Fruit fly (Drosophila melanogaster) whole organism, embryonic: ENCODE data around the gene Prp31.
A peak's percentile ranks its signal among the peaks of the same experiment; 100 is the strongest.

ENCODE experiments used
- Aef1 ChIP-seq: fragments of 200-800 bp; sonication (Bioruptor generic); IDR thresholded peaks from 3 replicates; pipeline ENCODE4 v1.3.6; 2022; ENCODE audit warnings: missing biosample characterization, missing genetic modification characterization
- B-H1 ChIP-seq: fragments of 200-800 bp; sonication (Bioruptor generic); IDR thresholded peaks from 3 replicates; pipeline ENCODE4 v1.3.6; 2022; ENCODE audit warnings: missing biosample characterization, missing genetic modification characterization
- BEAF-32 ChIP-seq: fragments of 200-800 bp; sonication (Bioruptor generic); optimal IDR thresholded peaks from 3 replicates; lab custom pipeline; 2017; ENCODE audit warnings: missing biosample characterization, missing genetic modification characterization, mild to moderate bottlenecking, moderate library complexity, missing genetic modification reagents
- CG11398 ChIP-seq: fragments of 200-800 bp; sonication (Bioruptor generic); optimal IDR thresholded peaks from 2 replicates; lab custom pipeline; 2016; ENCODE audit warnings: missing biosample characterization, missing genetic modification characterization
- CG12391 ChIP-seq: fragments of 200-800 bp; sonication (Bioruptor generic); optimal IDR thresholded peaks from 3 replicates; lab custom pipeline; 2018; ENCODE audit warnings: missing biosample characterization, mild to moderate bottlenecking, missing genetic modification characterization, moderate library complexity
- CG12659 ChIP-seq: fragments of 200-800 bp; sonication (Bioruptor generic); optimal IDR thresholded peaks from 3 replicates; lab custom pipeline; 2017; ENCODE audit warnings: mild to moderate bottlenecking, missing biosample characterization, missing genetic modification reagents, missing genetic modification characterization
- CG12744 ChIP-seq: fragments of 200-800 bp; sonication (Bioruptor generic); optimal IDR thresholded peaks from 2 replicates; lab custom pipeline; 2016; ENCODE audit warnings: missing biosample characterization, missing genetic modification characterization
- CG12769 ChIP-seq: fragments of 200-800 bp; sonication (Bioruptor generic); optimal IDR thresholded peaks from 2 replicates; lab custom pipeline; 2019; ENCODE audit warnings: missing biosample characterization, mild to moderate bottlenecking, missing genetic modification characterization, moderate library complexity
- CG13296 ChIP-seq: fragments of 200-800 bp; sonication (Bioruptor generic); optimal IDR thresholded peaks from 3 replicates; lab custom pipeline; 2018; ENCODE audit warnings: missing biosample characterization, mild to moderate bottlenecking, missing genetic modification characterization
- CG14667 ChIP-seq: fragments of 200-800 bp; sonication (Bioruptor generic); IDR thresholded peaks from 2 replicates; pipeline ENCODE4 v1.3.6; 2022; ENCODE audit warnings: missing biosample characterization, missing genetic modification characterization
- CG18476 ChIP-seq: fragments of 200-800 bp; sonication (Bioruptor generic); optimal IDR thresholded peaks from 2 replicates; lab custom pipeline; 2016; ENCODE audit warnings: missing biosample characterization, mild to moderate bottlenecking, missing genetic modification characterization
- CG2199 ChIP-seq: fragments of 200-800 bp; sonication (Bioruptor generic); IDR thresholded peaks from 3 replicates; pipeline ENCODE4 v1.3.6; 2022; ENCODE audit warnings: missing biosample characterization, missing genetic modification characterization
- CG30403 ChIP-seq: fragments of 200-800 bp; sonication (Bioruptor generic); optimal IDR thresholded peaks from 3 replicates; lab custom pipeline; 2016; ENCODE audit warnings: missing biosample characterization, missing genetic modification characterization
- CG32532 ChIP-seq: fragments of 200-800 bp; sonication (Bioruptor generic); IDR thresholded peaks from 2 replicates; pipeline ENCODE4 v1.3.6; 2022; ENCODE audit warnings: missing biosample characterization, missing genetic modification characterization
- CG5953 ChIP-seq: fragments of 200-800 bp; sonication (Bioruptor generic); IDR thresholded peaks from 2 replicates; pipeline ENCODE4 v1.3.6; 2022; ENCODE audit warnings: missing biosample characterization, missing genetic modification characterization
- CG9215 ChIP-seq: fragments of 200-800 bp; sonication (Bioruptor generic); IDR thresholded peaks from 2 replicates; pipeline ENCODE4 v1.3.6; 2022; ENCODE audit warnings: missing biosample characterization, missing genetic modification characterization
- CG9437 ChIP-seq: fragments of 200-800 bp; sonication (Bioruptor generic); optimal IDR thresholded peaks from 2 replicates; lab custom pipeline; 2018; ENCODE audit warnings: missing biosample characterization, mild to moderate bottlenecking, missing genetic modification characterization
- CTCF ChIP-seq: fragments of 200-800 bp; sonication (Bioruptor generic); optimal IDR thresholded peaks from 2 replicates; lab custom pipeline; 2017; ENCODE audit warnings: missing biosample characterization, mild to moderate bottlenecking, missing genetic modification characterization, moderate library complexity
- Camta ChIP-seq: fragments of 200-800 bp; sonication (Bioruptor generic); optimal IDR thresholded peaks from 2 replicates; lab custom pipeline; 2016; ENCODE audit warnings: missing biosample characterization, missing genetic modification characterization
- D19B ChIP-seq: fragments of 200-800 bp; sonication (Bioruptor generic); optimal IDR thresholded peaks from 2 replicates; lab custom pipeline; 2017; ENCODE audit warnings: missing biosample characterization, mild to moderate bottlenecking, missing genetic modification characterization
- Eip74EF ChIP-seq, 2 experiments: fragments of 200-800 bp in 1 of 2; fragments of >200 bp in 1 of 2; sonication (Bioruptor generic) in 1 of 2; optimal IDR thresholded peaks; 2 replicates each; lab custom pipeline; 2017 to 2019; ENCODE audit warnings: missing biosample characterization in 2 of 2, missing genetic modification characterization in 2 of 2, mild to moderate bottlenecking in 1 of 2, moderate library complexity in 1 of 2
- HLH4C ChIP-seq: fragments of 200-800 bp; sonication (Bioruptor generic); IDR thresholded peaks from 3 replicates; pipeline ENCODE4 v1.3.6; 2022; ENCODE audit warnings: missing biosample characterization, missing genetic modification characterization; ENCODE audit not compliant: partially characterized antibody
- Hr51 ChIP-seq, 2 experiments: fragments of 200-800 bp; sonication (Bioruptor generic); optimal IDR thresholded peaks; 2 replicates in 1 of 2; 3 replicates in 1 of 2; lab custom pipeline; 2016 to 2018; ENCODE audit warnings: missing biosample characterization in 2 of 2, missing genetic modification characterization in 2 of 2, mild to moderate bottlenecking in 1 of 2, moderate library complexity in 1 of 2
- Kr ChIP-seq: fragments of 200-800 bp; sonication (Bioruptor generic); optimal IDR thresholded peaks from 2 replicates; lab custom pipeline; 2017; ENCODE audit warnings: missing biosample characterization, mild to moderate bottlenecking, missing genetic modification characterization
- MBD-R2 ChIP-seq: fragments of 200-800 bp; sonication (Bioruptor generic); IDR thresholded peaks from 2 replicates; pipeline ENCODE4 v1.3.6; 2022; ENCODE audit warnings: missing biosample characterization, missing genetic modification characterization
- NC2α ChIP-seq: fragments of 200-800 bp; sonication (Bioruptor generic); optimal IDR thresholded peaks from 2 replicates; lab custom pipeline; 2016; ENCODE audit warnings: missing biosample characterization, missing genetic modification characterization
- Sox102F ChIP-seq: fragments of 200-800 bp; sonication (Bioruptor generic); optimal IDR thresholded peaks from 2 replicates; lab custom pipeline; 2018; ENCODE audit warnings: missing biosample characterization, mild to moderate bottlenecking, missing genetic modification characterization, moderate library complexity
- Spps ChIP-seq: fragments of 200-800 bp; sonication (Bioruptor generic); optimal IDR thresholded peaks from 2 replicates; lab custom pipeline; 2018; ENCODE audit warnings: missing biosample characterization, mild to moderate bottlenecking, missing genetic modification characterization
- az2 ChIP-seq: fragments of 200-800 bp; sonication (Bioruptor generic); optimal IDR thresholded peaks from 3 replicates; lab custom pipeline; 2016; ENCODE audit warnings: missing biosample characterization, missing genetic modification characterization
- cas ChIP-seq: fragments of 200-800 bp; sonication (Bioruptor generic); IDR thresholded peaks from 2 replicates; pipeline ENCODE4 v1.3.6; 2022; ENCODE audit warnings: missing biosample characterization, missing genetic modification characterization
- caup ChIP-seq: fragments of 200-800 bp; sonication (Bioruptor generic); optimal IDR thresholded peaks from 3 replicates; lab custom pipeline; 2017; ENCODE audit warnings: missing biosample characterization, mild to moderate bottlenecking, missing genetic modification characterization, moderate library complexity; ENCODE audit not compliant: severe bottlenecking
- dimm ChIP-seq: fragments of 200-800 bp; sonication (Bioruptor generic); IDR thresholded peaks from 2 replicates; pipeline ENCODE4 v1.3.6; 2022; ENCODE audit warnings: missing biosample characterization, missing genetic modification characterization
- dm ChIP-seq: fragments of 200-800 bp; sonication (Bioruptor generic); optimal IDR thresholded peaks from 3 replicates; lab custom pipeline; 2016; ENCODE audit warnings: missing biosample characterization, missing genetic modification characterization
- dmrt11E ChIP-seq: fragments of 200-800 bp; sonication (Bioruptor generic); optimal IDR thresholded peaks from 3 replicates; lab custom pipeline; 2018; ENCODE audit warnings: missing biosample characterization, mild to moderate bottlenecking, missing genetic modification characterization, moderate library complexity
- dysf ChIP-seq: fragments of 200-800 bp; sonication (Bioruptor generic); IDR thresholded peaks from 3 replicates; pipeline ENCODE4 v1.3.6; 2022; ENCODE audit warnings: missing biosample characterization, missing genetic modification characterization
- fd102C ChIP-seq: fragments of 200-800 bp; sonication (Bioruptor generic); optimal IDR thresholded peaks from 2 replicates; lab custom pipeline; 2018; ENCODE audit warnings: missing biosample characterization, mild to moderate bottlenecking, missing genetic modification characterization, moderate library complexity
- fu2 ChIP-seq: fragments of 200-800 bp; sonication (Bioruptor generic); optimal IDR thresholded peaks from 2 replicates; lab custom pipeline; 2016; ENCODE audit warnings: missing biosample characterization, missing genetic modification characterization
- grn ChIP-seq: fragments of 200-800 bp; sonication (Bioruptor generic); optimal IDR thresholded peaks from 3 replicates; lab custom pipeline; 2017; ENCODE audit warnings: missing biosample characterization, missing genetic modification characterization
- hbn ChIP-seq: fragments of 200-800 bp; sonication (Bioruptor generic); IDR thresholded peaks from 2 replicates; pipeline ENCODE4 v1.3.6; 2022; ENCODE audit warnings: missing biosample characterization, missing genetic modification characterization; ENCODE audit not compliant: partially characterized antibody
- inv ChIP-seq: fragments of 200-800 bp; sonication (Bioruptor generic); IDR thresholded peaks from 2 replicates; pipeline ENCODE4 v1.3.6; 2022; ENCODE audit warnings: missing biosample characterization, missing genetic modification characterization; ENCODE audit not compliant: partially characterized antibody
- mirr ChIP-seq: fragments of 200-800 bp; sonication (Bioruptor generic); optimal IDR thresholded peaks from 3 replicates; lab custom pipeline; 2018; ENCODE audit warnings: missing biosample characterization, mild to moderate bottlenecking, missing genetic modification characterization
- nau ChIP-seq: fragments of 200-800 bp; sonication (Bioruptor generic); optimal IDR thresholded peaks from 3 replicates; lab custom pipeline; 2017; ENCODE audit warnings: missing biosample characterization, mild to moderate bottlenecking, missing genetic modification characterization, missing genetic modification reagents
- pros ChIP-seq: fragments of 200-800 bp; sonication (Bioruptor generic); optimal IDR thresholded peaks from 3 replicates; lab custom pipeline; 2019; ENCODE audit warnings: missing biosample characterization, mild to moderate bottlenecking, missing genetic modification characterization, moderate library complexity
- ro ChIP-seq: fragments of 200-800 bp; sonication (Bioruptor generic); IDR thresholded peaks from 2 replicates; pipeline ENCODE4 v1.3.6; 2022; ENCODE audit warnings: missing biosample characterization, missing genetic modification characterization
- sob ChIP-seq: fragments of 200-800 bp; sonication (Bioruptor generic); IDR thresholded peaks from 2 replicates; pipeline ENCODE4 v1.3.6; 2022; ENCODE audit warnings: missing biosample characterization, missing genetic modification characterization
- tx ChIP-seq: fragments of 200-800 bp; sonication (Bioruptor generic); optimal IDR thresholded peaks from 2 replicates; lab custom pipeline; 2016; ENCODE audit warnings: missing biosample characterization, missing genetic modification characterization
- vvl ChIP-seq: fragments of 200-800 bp; sonication (Bioruptor generic); IDR thresholded peaks from 2 replicates; pipeline ENCODE4 v1.3.6; 2022; ENCODE audit warnings: missing biosample characterization, missing genetic modification characterization
- wdn ChIP-seq: fragments of 200-800 bp; sonication (Bioruptor generic); IDR thresholded peaks from 2 replicates; pipeline ENCODE4 v1.3.6; 2022; ENCODE audit warnings: missing biosample characterization, missing genetic modification characterization
- zfh2 ChIP-seq: fragments of 200-800 bp; sonication (Bioruptor generic); optimal IDR thresholded peaks from 2 replicates; lab custom pipeline; 2016; ENCODE audit warnings: missing biosample characterization, missing genetic modification characterization

Gene Prp31

DNA sequence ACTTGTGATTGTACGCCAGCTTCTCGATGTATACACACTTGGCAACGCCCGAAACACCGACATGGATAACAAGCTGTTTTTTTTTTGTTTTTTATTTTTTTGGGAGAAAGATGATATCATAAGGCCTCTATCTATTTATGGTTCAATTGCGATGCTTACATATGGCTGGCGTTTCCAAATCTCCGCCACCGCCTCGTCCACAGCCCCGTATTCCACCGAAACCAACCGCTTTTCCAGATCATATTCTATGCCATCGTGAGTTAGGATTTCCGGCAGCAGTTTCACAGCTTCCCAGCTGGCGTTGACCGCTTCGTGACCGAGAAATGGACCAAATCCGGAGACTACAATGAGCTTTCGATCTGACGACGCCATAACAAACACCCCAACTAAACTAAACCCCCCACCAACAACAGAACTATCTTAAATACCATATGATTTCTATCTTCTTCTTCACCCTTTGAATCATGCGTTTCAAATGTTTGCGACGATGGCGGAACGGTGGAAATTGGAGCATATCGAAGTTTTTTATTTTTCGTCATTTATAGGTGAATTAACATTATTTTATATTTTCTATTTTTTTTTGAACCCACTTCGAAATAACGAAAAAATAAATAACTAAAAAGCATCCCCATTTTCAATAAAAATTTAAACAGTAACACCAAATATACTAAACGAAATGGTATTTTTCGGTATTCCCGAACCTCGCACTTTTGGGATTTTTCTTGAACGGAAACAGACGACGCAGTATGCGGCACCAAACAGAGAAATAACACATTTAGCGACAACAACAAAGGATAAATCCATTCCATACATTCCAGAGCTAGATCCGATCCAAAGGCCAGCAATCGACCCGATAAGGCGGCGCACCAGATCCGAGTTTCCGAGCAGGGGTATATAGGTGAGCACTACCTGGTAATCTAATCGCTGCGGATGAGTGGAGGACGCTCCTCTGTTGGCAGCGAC is 15.0 kb upstream of the Prp31 start, which contains the start of the genes CG32147 and Pex3 (continued):
- no peak for TF ChIP-seq wdn (GFP tag; lab: Robert Waterston, UW)
- no peak for TF ChIP-seq caup (GFP tag; lab: Kevin White, UChicago)
- no peak for TF ChIP-seq CG9437 (GFP tag; lab: Kevin White, UChicago)
- TF ChIP-seq ro (GFP tag; lab: Robert Waterston, UW) = no peak
- no peak for TF ChIP-seq Eip74EF (GFP tag; optimal IDR thresholded peaks at IDR 0.05; lab: Kevin White, UChicago)
- no peak for TF ChIP-seq sob (GFP tag; lab: Robert Waterston, UW)
- TF ChIP-seq cas = no peak
- no peak for TF ChIP-seq zfh2 (GFP tag; lab: Kevin White, UChicago)
- no peak for TF ChIP-seq CG9215 (GFP tag; lab: Robert Waterston, UW)
- TF ChIP-seq CG2199 (GFP tag; lab: Robert Waterston, UW) = no peak
- TF ChIP-seq CG12769 = peak; percentile 35
- no peak for TF ChIP-seq Sox102F (GFP tag; lab: Kevin White, UChicago)
- no peak for TF ChIP-seq pros (GFP tag; lab: Kevin White, UChicago)
- TF ChIP-seq hbn (GFP tag; lab: Robert Waterston, UW) = no peak; the same call in 1 of the 2 replicates
- no peak for TF ChIP-seq tx (GFP tag; lab: Kevin White, UChicago)
- TF ChIP-seq dmrt11E (tag; lab: Kevin White, UChicago) = no peak
- peak; percentile 49 for TF ChIP-seq grn (GFP tag; lab: Kevin White, UChicago)
- no peak for TF ChIP-seq fu2 (GFP tag; lab: Kevin White, UChicago)
- no peak for TF ChIP-seq Kr (GFP tag; lab: Kevin White, UChicago)
- no peak for TF ChIP-seq CG18476 (GFP tag; lab: Kevin White, UChicago)
- no peak for TF ChIP-seq Camta (GFP tag; lab: Kevin White, UChicago)
- peak; percentile 9 for TF ChIP-seq mirr (GFP tag; lab: Kevin White, UChicago)
- no peak for TF ChIP-seq Aef1 (GFP tag; lab: Robert Waterston, UW)
- TF ChIP-seq BEAF-32 = peak; percentile 55
- no peak for TF ChIP-seq az2 (GFP tag; lab: Kevin White, UChicago)
- TF ChIP-seq CG12744 = no peak
- peak; percentile 68 for TF ChIP-seq CTCF (GFP tag; lab: Kevin White, UChicago)
- TF ChIP-seq Hr51 (GFP tag; optimal IDR thresholded peaks at IDR 0.05; lab: Kevin White, UChicago) = no peak
- TF ChIP-seq inv = no peak
- no peak for TF ChIP-seq dysf (GFP tag; lab: Robert Waterston, UW)
- TF ChIP-seq nau (GFP tag; lab: Kevin White, UChicago) = no peak
- no peak for TF ChIP-seq CG11398 (GFP tag; lab: Kevin White, UChicago)
- TF ChIP-seq CG13296 (GFP tag; lab: Kevin White, UChicago) = no peak
- TF ChIP-seq D19B (GFP tag; lab: Kevin White, UChicago) = no peak
- TF ChIP-seq CG12391 (tag; lab: Kevin White, UChicago) = peak; percentile 48
- TF ChIP-seq CG30403 = no peak
- TF ChIP-seq dm (GFP tag; lab: Kevin White, UChicago) = peak; percentile 37
- TF ChIP-seq HLH4C (GFP tag; lab: Robert Waterston, UW) = no peak
- no peak for TF ChIP-seq CG5953
- TF ChIP-seq CG12659 (GFP tag; lab: Kevin White, UChicago) = peak; percentile 81
- 0 out of 2 replicates have a peak, but pooled peaks have one; percentile 21 for TF ChIP-seq CG32532 (GFP tag; lab: Robert Waterston, UW)
- TF ChIP-seq Spps (tag; lab: Kevin White, UChicago) = no peak
- TF ChIP-seq dimm (GFP tag; lab: Robert Waterston, UW) = no peak
- TF ChIP-seq MBD-R2 = peak; percentile 45; the same call in 1 of the 2 replicates
- TF ChIP-seq NC2α = no peak
- no peak for TF ChIP-seq CG14667
- TF ChIP-seq fd102C (GFP tag; lab: Kevin White, UChicago) = no peak
- TF ChIP-seq B-H1 (GFP tag; lab: Robert Waterston, UW) = no peak
- no peak for TF ChIP-seq vvl (GFP tag; lab: Robert Waterston, UW)
